Worm (Caenorhabditis elegans): Measurements from ENCODE around the gene rimb-1.

Gene rimb-1

DNA sequence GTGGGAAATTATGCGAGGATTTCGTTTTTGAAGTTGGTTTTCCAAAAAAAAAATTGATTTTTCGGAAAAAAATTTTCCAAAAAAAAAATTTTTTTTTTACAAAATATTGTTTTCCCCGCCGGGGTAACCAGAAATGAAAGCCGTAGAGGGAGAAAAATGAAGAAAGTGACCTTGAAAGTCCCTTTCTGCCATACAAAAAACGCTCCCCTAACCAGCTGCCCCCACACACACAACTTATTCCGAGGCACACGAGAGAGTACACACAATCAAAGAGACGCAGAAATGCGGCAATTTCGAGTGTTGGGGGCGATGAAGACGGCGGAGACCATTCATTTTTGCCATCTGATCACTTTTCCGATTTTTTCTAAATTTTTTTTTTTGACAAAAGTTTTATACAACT, 65.8 kb downstream of the rimb-1 start:
- no peak for TF ChIP-seq mab-5 (tag; optimal IDR thresholded peaks at IDR 0.05)
- TF ChIP-seq bed-3 (GFP tag; optimal IDR thresholded peaks at IDR 0.05): no peak
- no peak for TF ChIP-seq nhr-76 (tag; optimal IDR thresholded peaks at IDR 0.05)
- no peak for TF ChIP-seq ceh-43 (GFP tag; optimal IDR thresholded peaks at IDR 0.05)
- no peak for TF ChIP-seq snpc-4 (tag; optimal IDR thresholded peaks at IDR 0.05)
- TF ChIP-seq nhr-2 (tag; optimal IDR thresholded peaks at IDR 0.05): no peak
- no peak for TF ChIP-seq ztf-11 (tag; optimal IDR thresholded peaks at IDR 0.05)
- TF ChIP-seq unc-39 (tag; optimal IDR thresholded peaks at IDR 0.05): no peak
- TF ChIP-seq elt-3 (tag; optimal IDR thresholded peaks at IDR 0.05): no peak
- TF ChIP-seq nhr-237 (tag; optimal IDR thresholded peaks at IDR 0.05): no peak
- TF ChIP-seq unc-120 (tag; optimal IDR thresholded peaks at IDR 0.05; ENCODE audit: poor library complexity, severe bottlenecking): no peak
- TF ChIP-seq elt-1 (tag; optimal IDR thresholded peaks at IDR 0.05; ENCODE audit: borderline replicate concordance, insufficient read depth): no peak
- no peak for TF ChIP-seq nhr-12 (tag; optimal IDR thresholded peaks at IDR 0.05)
- no peak for TF ChIP-seq pha-4 (tag; optimal IDR thresholded peaks at IDR 0.05)
- TF ChIP-seq sptf-1 (tag; optimal IDR thresholded peaks at IDR 0.05): no peak
- no peak for TF ChIP-seq lin-13 (tag; optimal IDR thresholded peaks at IDR 0.05)
- TF ChIP-seq ham-2 (GFP tag; optimal IDR thresholded peaks at IDR 0.05): no peak
- TF ChIP-seq ces-1 (GFP tag; optimal IDR thresholded peaks at IDR 0.05): no peak
- TF ChIP-seq sem-2 (GFP tag; optimal IDR thresholded peaks at IDR 0.05): no peak

DNA sequence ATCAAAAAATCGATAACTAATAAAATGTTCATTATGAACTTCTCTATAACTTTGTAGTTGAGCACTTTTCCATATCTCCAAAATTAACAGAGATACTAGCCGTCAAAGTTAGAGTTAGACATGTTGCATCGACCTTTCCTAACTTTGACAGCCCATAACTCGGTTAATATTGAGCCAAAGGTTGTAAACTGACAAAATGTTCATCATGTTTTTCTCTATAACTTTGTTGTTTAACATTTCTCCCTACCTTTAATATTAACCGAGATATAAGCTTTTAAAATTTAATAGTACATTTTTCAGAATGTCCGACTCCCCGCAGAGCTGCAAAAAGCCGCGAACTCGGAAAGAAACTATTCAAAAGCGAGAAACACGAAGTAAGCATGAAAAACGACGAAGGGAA, 67.0 kb downstream of the rimb-1 start, which contains the start of gene hlh-33:
Gene hlh-33, plus strand, starts transcription at position 301 of the 400 bp plus-strand sequence.
- TF ChIP-seq mep-1 (tag; optimal IDR thresholded peaks at IDR 0.05) (no peak), ceh-43 (GFP tag; optimal IDR thresholded peaks at IDR 0.05) (no peak), M03D4.4 (tag; optimal IDR thresholded peaks at IDR 0.05) (no peak), unc-120 (tag; optimal IDR thresholded peaks at IDR 0.05; ENCODE audit: poor library complexity, severe bottlenecking) (no peak), ztf-11 (tag; optimal IDR thresholded peaks at IDR 0.05) (no peak), blmp-1 (tag; optimal IDR thresholded peaks at IDR 0.05) (no peak), unc-39 (tag; optimal IDR thresholded peaks at IDR 0.05) (no peak), nhr-12 (tag; optimal IDR thresholded peaks at IDR 0.05) (no peak), mls-2 (tag; optimal IDR thresholded peaks at IDR 0.05) (no peak), elt-1 (tag; optimal IDR thresholded peaks at IDR 0.05; ENCODE audit: borderline replicate concordance, insufficient read depth) (no peak), sem-2 (GFP tag; optimal IDR thresholded peaks at IDR 0.05) (no peak), ham-2 (GFP tag; optimal IDR thresholded peaks at IDR 0.05) (no peak), nhr-28 (tag; optimal IDR thresholded peaks at IDR 0.05) (no peak), ces-1 (GFP tag; optimal IDR thresholded peaks at IDR 0.05) (no peak)

DNA sequence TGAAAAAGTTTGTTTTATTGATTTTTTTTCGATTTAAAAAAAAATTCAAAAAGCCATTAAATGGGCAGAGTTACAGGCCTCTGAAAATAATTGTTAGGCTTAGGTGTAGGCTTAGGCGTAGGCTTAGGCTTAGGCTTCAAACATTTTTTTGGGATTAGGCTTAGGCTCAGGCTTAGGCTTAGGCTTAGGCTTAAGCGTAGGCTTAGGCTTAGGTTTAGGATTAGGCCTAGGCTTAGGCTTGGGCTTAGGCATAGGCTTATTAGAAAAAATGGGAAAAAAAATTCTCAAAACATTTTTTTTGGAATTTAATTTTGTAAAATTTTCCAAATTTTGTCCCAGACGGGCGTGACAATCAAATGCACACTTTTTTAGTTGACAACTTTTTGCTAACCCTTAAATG, 68.0 kb downstream of the rimb-1 start:
- TF ChIP-seq M03D4.4 (tag; optimal IDR thresholded peaks at IDR 0.05) (no peak), nhr-237 (tag; optimal IDR thresholded peaks at IDR 0.05) (no peak), sem-2 (GFP tag; optimal IDR thresholded peaks at IDR 0.05) (no peak), mep-1 (tag; optimal IDR thresholded peaks at IDR 0.05) (no peak), ztf-11 (tag; optimal IDR thresholded peaks at IDR 0.05) (no peak), flh-1 (GFP tag; optimal IDR thresholded peaks at IDR 0.05) (no peak), unc-39 (tag; optimal IDR thresholded peaks at IDR 0.05) (no peak), ces-1 (GFP tag; optimal IDR thresholded peaks at IDR 0.05) (no peak), unc-62 (GFP tag; optimal IDR thresholded peaks at IDR 0.05) (no peak), blmp-1 (tag; optimal IDR thresholded peaks at IDR 0.05) (no peak), hlh-1 (tag; optimal IDR thresholded peaks at IDR 0.05) (no peak), nhr-12 (tag; optimal IDR thresholded peaks at IDR 0.05) (no peak), lin-13 (tag; optimal IDR thresholded peaks at IDR 0.05) (no peak), bed-3 (GFP tag; optimal IDR thresholded peaks at IDR 0.05) (no peak), ceh-39 (tag; optimal IDR thresholded peaks at IDR 0.05) (no peak), lsy-2 (tag; optimal IDR thresholded peaks at IDR 0.05) (no peak), sptf-1 (tag; optimal IDR thresholded peaks at IDR 0.05) (no peak), snpc-4 (tag; optimal IDR thresholded peaks at IDR 0.05) (no peak)

DNA sequence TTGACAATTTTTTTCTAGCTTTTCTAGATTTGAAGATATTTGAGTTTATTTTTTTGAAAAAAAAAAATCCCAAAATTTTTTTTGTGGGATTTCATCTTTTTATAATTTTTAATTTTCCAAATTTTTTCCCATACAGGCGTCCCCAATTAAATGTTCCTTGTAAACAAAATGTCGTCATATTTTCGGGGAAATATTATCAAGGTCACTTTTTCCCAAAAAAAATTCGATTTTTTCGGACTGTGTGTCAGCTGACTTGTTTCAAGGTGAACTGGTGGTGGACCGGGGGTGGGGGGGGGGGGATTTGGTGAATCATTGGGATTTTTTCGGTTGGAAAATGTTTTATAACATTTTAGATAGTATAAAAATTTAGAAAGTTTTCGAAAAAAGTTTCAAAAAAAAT, 68.5 kb downstream of the rimb-1 start:
- TF ChIP-seq cnd-1 (tag; optimal IDR thresholded peaks at IDR 0.05) (no peak), blmp-1 (tag; optimal IDR thresholded peaks at IDR 0.05) (no peak), flh-1 (GFP tag; optimal IDR thresholded peaks at IDR 0.05) (no peak)
